Worm (Caenorhabditis elegans) whole organism, early embryonic: ENCODE measurements around the gene panl-2.

Experiments
- B0310.2 ChIP-seq: sonication (generic microtip); optimal IDR thresholded peaks from 2 replicates; lab custom pipeline; 2016; ENCODE audit warnings: mild to moderate bottlenecking, missing genetic modification characterization, missing compliant biosample characterization
- F13C5.2 ChIP-seq: sonication (generic microtip); optimal IDR thresholded peaks from 2 replicates; lab custom pipeline; 2017; ENCODE audit warnings: mild to moderate bottlenecking, missing genetic modification characterization, inconsistent platforms, missing compliant biosample characterization
- aly-1 ChIP-seq: sonication (generic microtip); optimal IDR thresholded peaks from 2 replicates; lab custom pipeline; 2016; ENCODE audit warnings: missing genetic modification characterization, missing compliant biosample characterization
- ama-1 ChIP-seq: fragments of 150-350 bp; optimal IDR thresholded peaks from 2 replicates; lab custom pipeline; 2014
- ceh-13 ChIP-seq: fragments of 200-800 bp; sonication (Bioruptor generic); optimal IDR thresholded peaks from 2 replicates; lab custom pipeline; 2018; ENCODE audit warnings: mild to moderate bottlenecking, missing genetic modification characterization, missing compliant biosample characterization
- flt-1 ChIP-seq: fragments of 200-800 bp; sonication (Bioruptor generic); IDR thresholded peaks from 2 replicates; pipeline ENCODE4 v1.3.6; 2022; ENCODE audit warnings: missing genetic modification characterization, missing compliant biosample characterization
- hmg-4 ChIP-seq: fragments of 200-800 bp; sonication (Bioruptor generic); optimal IDR thresholded peaks from 2 replicates; lab custom pipeline; 2018; ENCODE audit warnings: mild to moderate bottlenecking, missing genetic modification characterization, missing compliant biosample characterization
- hnd-1 ChIP-seq: sonication (generic microtip); optimal IDR thresholded peaks from 2 replicates; lab custom pipeline; 2016; ENCODE audit warnings: missing genetic modification characterization, missing compliant biosample characterization
- pes-1 ChIP-seq: fragments of 200-800 bp; sonication (Bioruptor generic); IDR thresholded peaks from 2 replicates; pipeline ENCODE4 v1.3.6; 2022; ENCODE audit warnings: missing genetic modification reagents, missing genetic modification characterization, missing compliant biosample characterization
- scrt-1 ChIP-seq: fragments of 200-800 bp; sonication (Bioruptor generic); IDR thresholded peaks from 2 replicates; pipeline ENCODE4 v1.3.6; 2022; ENCODE audit warnings: missing genetic modification characterization, missing compliant biosample characterization
- sea-1 ChIP-seq: fragments of 200-800 bp; sonication (Bioruptor generic); conservative IDR thresholded peaks from 2 replicates; pipeline ENCODE4 v1.3.6; 2022; ENCODE audit warnings: missing genetic modification characterization, missing compliant biosample characterization
- tbx-11 ChIP-seq: fragments of 200-800 bp; sonication (Bioruptor generic); IDR thresholded peaks from 2 replicates; pipeline ENCODE4 v1.3.6; 2022; ENCODE audit warnings: missing genetic modification characterization, missing compliant biosample characterization
- tra-4 ChIP-seq: sonication (generic microtip); optimal IDR thresholded peaks from 2 replicates; lab custom pipeline; 2017; ENCODE audit warnings: missing genetic modification characterization, missing compliant biosample characterization

ce11 chrIII:6989900-6990299 is 22.0 kb upstream of the panl-2 start, which contains the start of gene prk-1:
- TF ChIP-seq scrt-1 (no peak), ama-1 (no peak), tra-4 (tag; lab: Kevin White, UChicago) (no peak), aly-1 (no peak), ceh-13 (GFP tag; lab: Kevin White, UChicago) (no peak), pes-1 (GFP tag; lab: Robert Waterston, UW) (no peak), B0310.2 (tag; lab: Kevin White, UChicago) (no peak), flt-1 (GFP tag; lab: Robert Waterston, UW) (no peak), hmg-4 (no peak), sea-1 (GFP tag; lab: Robert Waterston, UW) (no peak), F13C5.2 (tag; lab: Kevin White, UChicago) (no peak), tbx-11 (no peak), hnd-1 (no peak)
